Worm (Caenorhabditis elegans): ENCODE measurements around the gene F54D5.17.
"Not testable (repeated sequence)": the region's sequence is repeated elsewhere in the genome, so short reads cannot be mapped to it uniquely, and the experiment has no call there.

F54D5.17 gene

ce11 chrII:11547254-11547687 lies 9.2 kb upstream of the F54D5.17 start, which contains the start of gene F54D5.7:
Gene F54D5.7, plus strand, starts transcription at chrII:11547517.
- no peak for TF ChIP-seq tab-1 (GFP tag; IDR thresholded peaks at IDR 0.05)
- TF ChIP-seq flt-1 (GFP tag; IDR thresholded peaks at IDR 0.05), result 0 out of 2 replicates have a peak, but pooled peaks have one; percentile 13

- not testable (repeated sequence) for TF ChIP-seq klf-2 (GFP tag; conservative IDR thresholded peaks at IDR 0.05); ztf-29 (GFP tag; IDR thresholded peaks at IDR 0.05); T22C8.4 (GFP tag; IDR thresholded peaks at IDR 0.05)
Measured at ce11 chrII:11551981-11552380, 4.5 kb upstream of the F54D5.17 start, which contains the start of gene dhgd-1. Gene dhgd-1, minus strand, starts transcription at chrII:11552081.

ce11 chrII:11555634-11556033 lies 804 bp upstream of the F54D5.17 start, which contains the start of gene F54D5.24:
Gene F54D5.24, plus strand, starts transcription at chrII:11555949.
- peak; percentile 25; the same call in 1 of the 2 replicates for TF ChIP-seq ztf-29 (GFP tag; IDR thresholded peaks at IDR 0.05)
- TF ChIP-seq klf-2 (GFP tag; conservative IDR thresholded peaks at IDR 0.05), result no peak
- no peak for TF ChIP-seq ztf-23 (GFP tag; IDR thresholded peaks at IDR 0.05)
- TF ChIP-seq ref-1 (GFP tag; conservative IDR thresholded peaks at IDR 0.05), result no peak
- no peak for TF ChIP-seq med-1 (GFP tag; optimal IDR thresholded peaks at IDR 0.05; ENCODE audit: insufficient read depth)
- TF ChIP-seq flt-1 (GFP tag; IDR thresholded peaks at IDR 0.05), result no peak

- TF ChIP-seq T22C8.4 (GFP tag; IDR thresholded peaks at IDR 0.05), result no peak
Measured at ce11 chrII:11564127-11564526, 7.7 kb downstream of the F54D5.17 start, which contains the start of gene F54D5.15. Gene F54D5.15, minus strand, starts transcription at chrII:11564227.

- no peak for TF ChIP-seq T22C8.4 (GFP tag; IDR thresholded peaks at IDR 0.05)
- TF ChIP-seq ztf-29 (GFP tag; IDR thresholded peaks at IDR 0.05), result no peak
- TF ChIP-seq flt-1 (GFP tag; IDR thresholded peaks at IDR 0.05), result peak; percentile 72; the same call in 1 of the 2 replicates
- TF ChIP-seq klf-2 (GFP tag; conservative IDR thresholded peaks at IDR 0.05), result no peak
- peak; percentile 70 for TF ChIP-seq cog-1 (tag; optimal IDR thresholded peaks at IDR 0.05)
- TF ChIP-seq med-1 (GFP tag; optimal IDR thresholded peaks at IDR 0.05; ENCODE audit: insufficient read depth), result no peak
- peak; percentile 47; the same call in 1 of the 2 replicates for TF ChIP-seq ztf-23 (GFP tag; IDR thresholded peaks at IDR 0.05)
- no peak for TF ChIP-seq ref-1 (GFP tag; conservative IDR thresholded peaks at IDR 0.05)
- TF ChIP-seq tab-1 (GFP tag; IDR thresholded peaks at IDR 0.05), result 0 out of 2 replicates have a peak, but pooled peaks have one; percentile 65
Measured at ce11 chrII:11566970-11567711, 10.7 kb downstream of the F54D5.17 start, which contains the start of gene F54D5.5. Gene F54D5.5, minus strand, starts transcription at chrII:11567020.

- TF ChIP-seq tab-1 (GFP tag; IDR thresholded peaks at IDR 0.05) (no peak), klf-2 (GFP tag; conservative IDR thresholded peaks at IDR 0.05) (no peak), T22C8.4 (GFP tag; IDR thresholded peaks at IDR 0.05) (no peak), ztf-29 (GFP tag; IDR thresholded peaks at IDR 0.05) (no peak)
Measured at ce11 chrII:11568670-11569069, 12.2 kb downstream of the F54D5.17 start.

- TF ChIP-seq ztf-23 (GFP tag; IDR thresholded peaks at IDR 0.05), result no peak
- TF ChIP-seq tab-1 (GFP tag; IDR thresholded peaks at IDR 0.05), result no peak
- TF ChIP-seq med-1 (GFP tag; optimal IDR thresholded peaks at IDR 0.05; ENCODE audit: insufficient read depth), result no peak
- TF ChIP-seq ref-1 (GFP tag; conservative IDR thresholded peaks at IDR 0.05), result no peak
Measured at ce11 chrII:11569213-11569868, 12.9 kb downstream of the F54D5.17 start, which contains the start of the genes F54D5.23 and F54D5.4. Gene F54D5.23, minus strand, starts transcription at chrII:11569287. Gene F54D5.4, plus strand, starts transcription at chrII:11569818.

ce11 chrII:11571260-11571854 lies 14.9 kb downstream of the F54D5.17 start, which contains the start of gene F54D5.3:
Gene F54D5.3, plus strand, starts transcription at chrII:11571805.
- no peak for TF ChIP-seq ref-1 (GFP tag; conservative IDR thresholded peaks at IDR 0.05)
- no peak for TF ChIP-seq flt-1 (GFP tag; IDR thresholded peaks at IDR 0.05)
- no peak for TF ChIP-seq cog-1 (tag; optimal IDR thresholded peaks at IDR 0.05)
- TF ChIP-seq tab-1 (GFP tag; IDR thresholded peaks at IDR 0.05), result no peak
- TF ChIP-seq klf-2 (GFP tag; conservative IDR thresholded peaks at IDR 0.05), result no peak
- TF ChIP-seq ztf-23 (GFP tag; IDR thresholded peaks at IDR 0.05), result no peak
- TF ChIP-seq T22C8.4 (GFP tag; IDR thresholded peaks at IDR 0.05), result no peak

ce11 chrII:11572944-11573343 lies 16.5 kb downstream of the F54D5.17 start, which contains the start of gene F54D5.2:
Gene F54D5.2, plus strand, starts transcription at chrII:11573180.
- TF ChIP-seq T22C8.4 (GFP tag; IDR thresholded peaks at IDR 0.05) (no peak), klf-2 (GFP tag; conservative IDR thresholded peaks at IDR 0.05) (no peak)

- no peak for TF ChIP-seq ztf-23 (GFP tag; IDR thresholded peaks at IDR 0.05)
- TF ChIP-seq klf-2 (GFP tag; conservative IDR thresholded peaks at IDR 0.05), result no peak
- no peak for TF ChIP-seq ztf-29 (GFP tag; IDR thresholded peaks at IDR 0.05)
- TF ChIP-seq T22C8.4 (GFP tag; IDR thresholded peaks at IDR 0.05), result no peak
- TF ChIP-seq med-1 (GFP tag; optimal IDR thresholded peaks at IDR 0.05; ENCODE audit: insufficient read depth), result no peak
- no peak for TF ChIP-seq tab-1 (GFP tag; IDR thresholded peaks at IDR 0.05)
- TF ChIP-seq cog-1 (tag; optimal IDR thresholded peaks at IDR 0.05), result no peak
- no peak for TF ChIP-seq flt-1 (GFP tag; IDR thresholded peaks at IDR 0.05)
- no peak for TF ChIP-seq ref-1 (GFP tag; conservative IDR thresholded peaks at IDR 0.05)
Measured at ce11 chrII:11577397-11577796, 21.0 kb downstream of the F54D5.17 start, which contains the start of gene pcs-1. Gene pcs-1, minus strand, starts transcription at chrII:11577740.

All from whole organism, midembryonic.